Worm (Caenorhabditis elegans): ENCODE results near the gene acly-1.

DNA sequence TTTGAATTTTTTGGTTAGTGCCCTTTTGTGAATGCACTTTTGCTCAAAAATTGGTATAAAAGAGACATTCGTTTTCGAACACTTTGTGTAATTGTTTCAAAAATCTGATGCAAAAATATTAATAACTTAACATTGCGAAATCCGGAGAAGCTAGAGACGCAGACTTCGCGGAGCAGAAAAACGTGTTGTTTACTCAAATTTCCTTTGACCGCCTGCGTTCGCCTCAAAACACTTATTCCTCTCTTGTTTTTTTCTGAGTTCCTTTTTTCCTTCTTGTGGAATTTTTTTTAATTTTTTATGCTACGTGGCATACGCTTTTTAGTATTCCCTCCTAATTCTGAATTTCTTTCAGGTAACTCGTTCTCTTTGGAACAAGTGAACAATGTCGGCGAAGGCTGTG, at the start of gene acly-1:
- TF ChIP-seq hnd-1 (tag; optimal IDR thresholded peaks at IDR 0.05), result no peak
- TF ChIP-seq hmbx-1 (tag; optimal IDR thresholded peaks at IDR 0.05), result no peak
- no peak for TF ChIP-seq B0310.2 (tag; optimal IDR thresholded peaks at IDR 0.05)
- TF ChIP-seq flt-1 (GFP tag; IDR thresholded peaks at IDR 0.05), result no peak
- no peak for TF ChIP-seq ets-7 (tag; optimal IDR thresholded peaks at IDR 0.05)
- no peak for TF ChIP-seq F13C5.2 (tag; optimal IDR thresholded peaks at IDR 0.05)
- TF ChIP-seq tra-4 (tag; optimal IDR thresholded peaks at IDR 0.05), result no peak
- TF ChIP-seq ama-1 (optimal IDR thresholded peaks at IDR 0.05), result no peak
- no peak for TF ChIP-seq ceh-36 (tag; optimal IDR thresholded peaks at IDR 0.05)
- no peak for TF ChIP-seq tbx-37 (GFP tag; conservative IDR thresholded peaks at IDR 0.05)
- TF ChIP-seq pes-1 (GFP tag; IDR thresholded peaks at IDR 0.05), result no peak
- TF ChIP-seq aly-1 (tag; optimal IDR thresholded peaks at IDR 0.05), result no peak
